In genomic region chrX:688602-689001, ce11 we compare ENCODE assay signal across 2 worm cellular contexts.
TF ChIP-seq lines count a peak whose summit lies in the region.

No protein-coding gene starts in this region.

TF ChIP-seq in whole organism, L1 larva, 84 proteins besides CTCF, POLR2A, EP300 and RAD21:
- TF ChIP-seq tbx-2 (tag; optimal IDR thresholded peaks at IDR 0.05; lab: Kevin White, UChicago) (peak; percentile 8), ztf-4 (tag; optimal IDR thresholded peaks at IDR 0.05; lab: Kevin White, UChicago) (no peak), mep-1 (tag; optimal IDR thresholded peaks at IDR 0.05; lab: Kevin White, UChicago) (no peak), hlh-4 (tag; optimal IDR thresholded peaks at IDR 0.05; lab: Kevin White, UChicago) (no peak), nhr-11 (tag; optimal IDR thresholded peaks at IDR 0.05; lab: Kevin White, UChicago) (no peak), ceh-63 (GFP tag; optimal IDR thresholded peaks at IDR 0.05; lab: Kevin White, UChicago) (peak; percentile 54), lin-14 (GFP tag; optimal IDR thresholded peaks at IDR 0.05; lab: Kevin White, UChicago) (peak; percentile 54), fkh-8 (tag; optimal IDR thresholded peaks at IDR 0.05; lab: Kevin White, UChicago) (no peak), egl-13 (tag; optimal IDR thresholded peaks at IDR 0.05; lab: Kevin White, UChicago) (no peak), nhr-77 (tag; optimal IDR thresholded peaks at IDR 0.05; lab: Kevin White, UChicago) (no peak)
TF ChIP-seq in whole organism, L1 larva: peak in this region for 3.

TF ChIP-seq in whole organism, mixed stage, embryonic, 35 proteins besides CTCF, POLR2A, EP300 and RAD21:
- TF ChIP-seq mls-2 (tag; optimal IDR thresholded peaks at IDR 0.05; lab: Kevin White, UChicago), result no peak
- TF ChIP-seq ces-1 (GFP tag; optimal IDR thresholded peaks at IDR 0.05; lab: Kevin White, UChicago), result peak; percentile 27

Comparison
In these comparisons a context has a peak if more than half of its experiments do, and no peak if none do; other contexts are left out.
1. Of the 14 proteins assayed by ChIP-seq in both whole organism, L1 larva and whole organism, mixed stage, embryonic: peak only in whole organism, L1 larva: none; only in whole organism, mixed stage, embryonic: ces-1; in both: none; in neither: 13.